Worm (Caenorhabditis elegans): ENCODE results near the gene C09E10.3.

- no peak for TF ChIP-seq W03F9.2 (tag; optimal IDR thresholded peaks at IDR 0.05)
- TF ChIP-seq dao-5 (tag; optimal IDR thresholded peaks at IDR 0.05), result no peak
- no peak for TF ChIP-seq him-1 (tag; optimal IDR thresholded peaks at IDR 0.05)
Measured at ce11 chrX:975236-975535, 16.0 kb downstream of the C09E10.3 start.

Data from whole organism, L4/young adult.